Worm (Caenorhabditis elegans) whole organism, L4/young adult: ENCODE measurements around the gene F36D3.14.

Experiments used
- W03F9.2 ChIP-seq: fragments of 150-350 bp; optimal IDR thresholded peaks from 2 replicates; lab custom pipeline; 2014; ENCODE audit warnings: missing biosample characterization, missing genetic modification characterization
- dao-5 ChIP-seq: sonication (generic microtip); optimal IDR thresholded peaks from 2 replicates; lab custom pipeline; 2016; ENCODE audit warnings: missing genotype, missing genetic modification characterization, moderate library complexity, missing compliant biosample characterization
- him-1 ChIP-seq: sonication (generic microtip); optimal IDR thresholded peaks from 2 replicates; lab custom pipeline; 2016; ENCODE audit warnings: missing genotype, missing genetic modification reagents, missing genetic modification characterization, missing compliant biosample characterization

F36D3.14 gene

ce11 chrV:16506650-16507049 lies 3.6 kb upstream of the F36D3.14 start:
- TF ChIP-seq W03F9.2 (tag; lab: Kevin White, UChicago): no peak
- no peak for TF ChIP-seq dao-5
- no peak for TF ChIP-seq him-1

DNA sequence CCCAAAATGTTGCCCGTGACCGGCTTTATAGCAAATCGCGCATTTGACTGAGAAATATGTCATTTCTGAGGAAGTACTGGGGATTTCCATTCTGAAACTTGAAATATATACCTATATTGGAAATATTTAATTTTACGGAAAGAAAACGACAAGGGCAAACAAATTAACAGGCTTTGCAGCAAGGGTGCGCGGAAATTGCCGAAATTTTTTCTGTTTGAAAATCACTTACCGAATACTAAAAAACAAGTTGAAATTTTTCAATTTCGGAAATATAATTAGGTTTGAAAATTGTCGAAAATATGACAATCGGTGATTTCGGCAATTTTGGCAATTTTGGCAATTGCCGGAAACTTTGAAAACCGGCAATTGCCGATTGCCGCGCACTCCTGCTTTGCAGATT lies 2.8 kb upstream of the F36D3.14 start, which contains the start of gene nhr-54:
Gene nhr-54, minus strand, starts transcription at position 101 of the 400 bp plus-strand sequence.
- TF ChIP-seq dao-5: no peak
- TF ChIP-seq W03F9.2 (tag; lab: Kevin White, UChicago): no peak
- no peak for TF ChIP-seq him-1

ce11 chrV:16499006-16499405 lies 4.1 kb downstream of the F36D3.14 start, which contains the start of gene F36D3.1:
F36D3.1 (plus strand) TSS chrV:16499352.
- TF ChIP-seq dao-5: no peak
- no peak for TF ChIP-seq W03F9.2 (tag; lab: Kevin White, UChicago)
- no peak for TF ChIP-seq him-1

ce11 chrV:16497504-16497903 lies 5.6 kb downstream of the F36D3.14 start, which contains the start of gene srh-136:
srh-136 (minus strand) TSS chrV:16497596.
- TF ChIP-seq him-1 (no peak), W03F9.2 (tag; lab: Kevin White, UChicago) (no peak), dao-5 (no peak)

ce11 chrV:16494359-16494758 lies 8.7 kb downstream of the F36D3.14 start, which contains the start of gene comt-2:
comt-2 (minus strand) TSS chrV:16494489.
- TF ChIP-seq W03F9.2 (tag; lab: Kevin White, UChicago): no peak
- TF ChIP-seq dao-5: no peak
- TF ChIP-seq him-1: no peak

DNA sequence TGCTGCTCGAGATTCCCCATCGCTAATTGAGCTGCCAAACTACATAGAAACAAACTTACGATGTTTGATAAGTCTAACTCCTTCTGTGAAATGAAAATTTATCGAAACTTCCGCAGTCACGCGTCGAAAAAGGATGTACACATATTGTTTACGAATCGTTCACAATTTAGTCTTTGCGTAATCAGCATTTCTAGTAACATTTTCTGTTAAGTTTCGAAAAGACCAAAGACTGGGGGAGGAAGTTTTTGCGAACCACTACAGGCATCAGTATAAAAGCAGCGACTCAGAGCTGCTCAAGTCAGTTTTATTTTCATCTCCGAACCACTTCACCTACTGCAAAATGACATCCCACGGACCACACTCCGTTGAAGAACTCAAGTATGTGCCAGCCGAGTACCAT lies 14.9 kb downstream of the F36D3.14 start, which contains the start of gene sqst-4:
Gene sqst-4, plus strand, starts transcription at position 301 of the 400 bp plus-strand sequence.
- TF ChIP-seq dao-5 (no peak), him-1 (no peak), W03F9.2 (tag; lab: Kevin White, UChicago) (no peak)

DNA sequence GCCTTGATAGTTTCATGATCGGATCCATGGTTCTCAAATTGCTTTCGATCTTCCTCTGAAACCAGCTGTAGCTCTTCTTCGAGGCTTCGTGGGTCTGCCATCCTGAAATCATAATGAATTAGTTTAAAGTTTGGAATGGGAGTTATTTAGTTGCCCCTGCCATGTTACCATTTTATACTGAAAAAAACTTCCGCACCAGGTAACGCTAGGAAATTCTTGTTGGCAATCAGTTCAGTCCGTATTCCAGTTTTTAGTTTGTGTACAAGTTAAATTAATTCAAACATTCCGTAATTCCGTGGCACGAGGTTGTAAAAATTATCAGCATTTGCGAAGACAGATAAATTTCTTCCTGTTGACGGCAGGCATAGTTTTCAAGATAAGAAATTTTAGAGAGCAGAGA lies 15.6 kb downstream of the F36D3.14 start, which contains the start of gene Y32B12A.5:
Gene Y32B12A.5, minus strand, starts transcription at position 101 of the 400 bp plus-strand sequence.
- TF ChIP-seq dao-5 (no peak), him-1 (no peak), W03F9.2 (tag; lab: Kevin White, UChicago) (no peak)

DNA sequence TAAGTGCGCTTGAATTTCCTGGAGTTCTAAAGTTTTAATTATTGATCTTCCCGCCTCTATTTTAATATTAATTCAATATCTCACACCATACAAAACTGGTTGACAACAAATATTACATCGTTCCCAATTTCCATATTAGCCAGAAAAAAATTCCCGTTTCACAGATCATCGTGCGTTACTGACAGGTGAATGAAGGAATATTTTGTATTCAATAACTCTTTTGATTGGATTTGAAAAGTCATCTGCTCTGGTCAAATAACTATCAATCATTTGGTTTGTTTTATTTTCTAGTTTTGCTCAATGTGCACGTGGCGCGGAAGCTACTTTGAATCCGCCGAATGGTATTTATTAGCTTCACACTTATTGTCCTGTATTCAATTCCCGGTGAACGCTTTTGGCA lies 19.4 kb downstream of the F36D3.14 start, which contains the start of gene srh-139:
Gene srh-139, plus strand, starts transcription at position 301 of the 400 bp plus-strand sequence.
- TF ChIP-seq him-1: no peak
- TF ChIP-seq dao-5: no peak
- TF ChIP-seq W03F9.2 (tag; lab: Kevin White, UChicago): no peak

ce11 chrV:16483044-16483443 lies 20.0 kb downstream of the F36D3.14 start, which contains the start of gene F57E7.2:
F57E7.2 (minus strand) TSS chrV:16483144.
- no peak for TF ChIP-seq him-1
- no peak for TF ChIP-seq dao-5
- no peak for TF ChIP-seq W03F9.2 (tag; lab: Kevin White, UChicago)

DNA sequence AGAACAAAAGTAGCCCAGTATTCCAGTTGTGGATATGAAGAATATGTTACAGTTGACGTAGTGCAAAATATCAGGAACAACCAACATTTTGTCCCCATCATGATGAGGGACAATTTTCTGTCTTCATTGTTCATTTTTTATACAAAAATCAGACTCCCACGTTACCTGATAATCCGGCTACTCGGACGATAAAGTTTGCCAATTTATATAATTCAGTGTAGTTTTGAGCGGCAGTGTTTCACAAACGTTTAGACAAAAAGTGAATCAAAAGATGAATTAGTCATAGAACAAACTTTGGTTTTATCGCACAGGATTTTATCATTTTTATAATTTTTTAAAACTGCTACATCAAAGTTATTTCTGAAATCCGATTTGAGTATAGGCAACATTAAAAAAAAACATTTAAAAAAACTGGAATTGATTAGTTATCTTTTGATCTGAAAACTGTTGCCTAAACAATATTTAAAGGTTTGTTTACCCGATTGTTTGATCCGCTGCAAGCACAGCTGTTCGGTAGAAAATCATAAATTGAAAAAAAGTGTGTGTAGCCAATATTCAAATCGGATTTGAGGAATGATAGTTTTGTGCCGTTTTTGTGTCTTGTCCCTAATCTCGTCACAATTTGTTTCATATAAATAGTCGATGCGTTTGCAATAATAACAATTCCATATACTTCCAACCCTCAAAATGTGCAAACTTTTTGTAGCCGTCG lies 22.0 kb downstream of the F36D3.14 start, which contains the start of the genes F57E7.4 and spig-6:
Gene F57E7.4, minus strand, starts transcription at position 101 of the 712 bp plus-strand sequence.
Gene spig-6, plus strand, starts transcription at position 662 of the 712 bp plus-strand sequence.
- TF ChIP-seq W03F9.2 (tag; lab: Kevin White, UChicago): no peak
- no peak for TF ChIP-seq him-1
- no peak for TF ChIP-seq dao-5

DNA sequence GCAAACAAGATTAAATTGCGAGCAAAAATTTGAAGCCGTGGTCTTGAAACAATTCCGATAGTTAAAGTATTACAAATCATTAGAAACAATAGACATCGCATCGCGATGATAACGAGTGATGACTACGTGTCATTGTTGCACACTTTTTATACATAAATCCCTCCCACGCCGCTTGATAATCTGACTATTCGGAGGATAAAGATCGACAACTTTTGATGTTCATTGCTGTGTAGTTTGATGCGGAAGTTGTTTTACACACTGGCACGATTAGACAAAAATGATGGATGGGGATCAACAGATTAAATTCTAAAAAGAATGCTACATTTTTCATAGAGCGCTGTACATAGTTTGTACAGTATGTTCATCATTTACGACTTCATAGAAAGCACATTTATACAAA lies 23.8 kb downstream of the F36D3.14 start, which contains the start of gene T08G3.11:
Gene T08G3.11, minus strand, starts transcription at position 101 of the 400 bp plus-strand sequence.
- TF ChIP-seq dao-5: no peak
- no peak for TF ChIP-seq him-1
- no peak for TF ChIP-seq W03F9.2 (tag; lab: Kevin White, UChicago)

- TF ChIP-seq him-1 (no peak), dao-5 (no peak), W03F9.2 (tag; lab: Kevin White, UChicago) (no peak)
Measured at ce11 chrV:16471995-16472563, 31.0 kb downstream of the F36D3.14 start, which contains the start of gene srw-35. srw-35 (plus strand) TSS chrV:16472513.

DNA sequence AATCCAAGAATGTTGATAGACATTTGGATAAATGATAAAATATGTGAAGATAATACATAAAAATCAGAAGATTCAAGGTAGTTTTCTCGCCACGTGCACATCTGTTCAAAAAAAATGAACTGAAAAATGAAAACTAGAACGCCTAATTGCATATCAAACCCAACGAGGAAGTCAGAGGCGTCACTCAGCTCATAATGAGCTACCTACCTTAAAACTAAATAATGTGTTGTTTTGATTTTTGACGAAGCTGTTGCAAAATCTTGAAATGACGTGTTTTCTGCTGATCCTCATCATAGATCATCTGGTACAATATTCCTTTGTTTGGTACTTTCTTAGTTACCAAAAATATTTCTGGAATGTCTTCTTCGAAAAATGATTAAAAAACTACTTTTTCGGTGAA lies 32.1 kb downstream of the F36D3.14 start, which contains the start of gene srh-138:
Gene srh-138, minus strand, starts transcription at position 101 of the 400 bp plus-strand sequence.
- TF ChIP-seq him-1 (no peak), W03F9.2 (tag; lab: Kevin White, UChicago) (no peak), dao-5 (no peak)

- TF ChIP-seq dao-5 (no peak), W03F9.2 (tag; lab: Kevin White, UChicago) (no peak), him-1 (no peak)
Measured at ce11 chrV:16467840-16468239, 35.2 kb downstream of the F36D3.14 start, which contains the start of gene sru-44. sru-44 (minus strand) TSS chrV:16467940.
